Worm (Caenorhabditis elegans) whole organism, L4/young adult: ENCODE data around the gene alh-3.

ENCODE experiments used
- W03F9.2 ChIP-seq: fragments of 150-350 bp; optimal IDR thresholded peaks from 2 replicates; lab custom pipeline; 2014; ENCODE audit warnings: missing biosample characterization, missing genetic modification characterization
- dao-5 ChIP-seq: sonication (generic microtip); optimal IDR thresholded peaks from 2 replicates; lab custom pipeline; 2016; ENCODE audit warnings: missing genotype, missing genetic modification characterization, moderate library complexity, missing compliant biosample characterization
- him-1 ChIP-seq: sonication (generic microtip); optimal IDR thresholded peaks from 2 replicates; lab custom pipeline; 2016; ENCODE audit warnings: missing genotype, missing genetic modification reagents, missing genetic modification characterization, missing compliant biosample characterization

ce11 chrIV:11044377-11044776 lies 22.0 kb downstream of the alh-3 start:
- TF ChIP-seq him-1 (tag; lab: Kevin White, UChicago): no peak
- no peak for TF ChIP-seq W03F9.2 (tag; lab: Kevin White, UChicago)
- TF ChIP-seq dao-5 (tag; lab: Kevin White, UChicago): no peak
